Fruit fly (Drosophila melanogaster) whole organism, embryonic: ENCODE measurements around the gene CG15362.
A peak's percentile ranks its signal among the peaks of the same experiment; 100 is the strongest.

ENCODE experiments used
- Atf6 ChIP-seq: fragments of 200-800 bp; sonication (Bioruptor generic); IDR thresholded peaks from 2 replicates; pipeline ENCODE4 v1.3.6; 2022; ENCODE audit warnings: missing biosample characterization, missing genetic modification characterization
- Bdp1 ChIP-seq: fragments of 200-800 bp; sonication (Bioruptor generic); optimal IDR thresholded peaks from 3 replicates; lab custom pipeline; 2016; ENCODE audit warnings: missing biosample characterization, missing genetic modification characterization
- CG10209 ChIP-seq: fragments of 200-800 bp; sonication (Bioruptor generic); optimal IDR thresholded peaks from 3 replicates; lab custom pipeline; 2017; ENCODE audit warnings: missing biosample characterization, mild to moderate bottlenecking, missing genetic modification characterization, missing genetic modification reagents
- CG12942 ChIP-seq: fragments of 200-800 bp; sonication (Bioruptor generic); optimal IDR thresholded peaks from 3 replicates; lab custom pipeline; 2016; ENCODE audit warnings: missing biosample characterization, missing genetic modification characterization
- CG13775 ChIP-seq: fragments of 200-800 bp; sonication (Bioruptor generic); optimal IDR thresholded peaks from 3 replicates; lab custom pipeline; 2017; ENCODE audit warnings: missing biosample characterization, mild to moderate bottlenecking, missing genetic modification characterization
- CG14050 ChIP-seq: fragments of 200-800 bp; sonication (Bioruptor generic); IDR thresholded peaks from 3 replicates; pipeline ENCODE4 v1.3.6; 2022; ENCODE audit warnings: missing biosample characterization, missing genetic modification characterization
- CG14710 ChIP-seq: fragments of 200-800 bp; sonication (Bioruptor generic); optimal IDR thresholded peaks from 3 replicates; lab custom pipeline; 2019; ENCODE audit warnings: missing biosample characterization, mild to moderate bottlenecking, missing genetic modification characterization, moderate library complexity
- CG15269 ChIP-seq: fragments of 200-800 bp; sonication (Bioruptor generic); optimal IDR thresholded peaks from 2 replicates; lab custom pipeline; 2018; ENCODE audit warnings: missing biosample characterization, mild to moderate bottlenecking, missing genetic modification characterization, moderate library complexity
- CG16815 ChIP-seq: fragments of 200-800 bp; sonication (Bioruptor generic); optimal IDR thresholded peaks from 3 replicates; lab custom pipeline; 2017; ENCODE audit warnings: missing biosample characterization, mild to moderate bottlenecking, missing genetic modification characterization
- CG17829 ChIP-seq: fragments of 200-800 bp; optimal IDR thresholded peaks from 2 replicates; lab custom pipeline; 2019; ENCODE audit warnings: missing biosample characterization, mild to moderate bottlenecking, missing genetic modification characterization, moderate library complexity
- CG18764 ChIP-seq: fragments of 200-800 bp; sonication (Bioruptor generic); optimal IDR thresholded peaks from 3 replicates; lab custom pipeline; 2016; ENCODE audit warnings: missing biosample characterization, missing genetic modification characterization
- CG2678 ChIP-seq: fragments of 200-800 bp; sonication (Bioruptor generic); optimal IDR thresholded peaks from 3 replicates; lab custom pipeline; 2019; ENCODE audit warnings: missing biosample characterization, mild to moderate bottlenecking, missing genetic modification characterization, moderate library complexity
- CG30020 ChIP-seq: fragments of 200-800 bp; optimal IDR thresholded peaks from 2 replicates; lab custom pipeline; 2019; ENCODE audit warnings: missing biosample characterization, mild to moderate bottlenecking, missing genetic modification characterization, moderate library complexity
- CG34422 ChIP-seq: fragments of 200-800 bp; sonication (Bioruptor generic); IDR thresholded peaks from 3 replicates; pipeline ENCODE4 v1.3.6; 2022; ENCODE audit warnings: missing biosample characterization, missing genetic modification characterization
- CG4707 ChIP-seq: fragments of 200-800 bp; sonication (Bioruptor generic); optimal IDR thresholded peaks from 2 replicates; lab custom pipeline; 2018; ENCODE audit warnings: missing biosample characterization, mild to moderate bottlenecking, missing genetic modification characterization, moderate library complexity
- CG4854 ChIP-seq: fragments of 200-800 bp; sonication (Bioruptor generic); optimal IDR thresholded peaks from 2 replicates; lab custom pipeline; 2016; ENCODE audit warnings: missing biosample characterization, missing genetic modification characterization, inconsistent platforms
- CG5245 ChIP-seq: fragments of 200-800 bp; sonication (Bioruptor generic); optimal IDR thresholded peaks from 3 replicates; lab custom pipeline; 2016; ENCODE audit warnings: missing biosample characterization, missing genetic modification characterization
- CG6254 ChIP-seq: fragments of 200-800 bp; sonication (Bioruptor generic); optimal IDR thresholded peaks from 3 replicates; lab custom pipeline; 2017; ENCODE audit warnings: mild to moderate bottlenecking, missing biosample characterization, missing genetic modification reagents, missing genetic modification characterization
- CG6689 ChIP-seq: fragments of 200-800 bp; sonication (Bioruptor generic); IDR thresholded peaks from 2 replicates; pipeline ENCODE4 v1.3.6; 2022; ENCODE audit warnings: missing biosample characterization, missing genetic modification characterization
- CG8281 ChIP-seq: fragments of 200-800 bp; sonication (Bioruptor generic); optimal IDR thresholded peaks from 2 replicates; lab custom pipeline; 2018; ENCODE audit warnings: missing biosample characterization, mild to moderate bottlenecking, missing genetic modification characterization, moderate library complexity
- CG9797 ChIP-seq: fragments of 200-800 bp; sonication (Bioruptor generic); optimal IDR thresholded peaks from 3 replicates; lab custom pipeline; 2018; ENCODE audit warnings: missing biosample characterization, mild to moderate bottlenecking, missing genetic modification characterization
- Dip3 ChIP-seq: fragments of 200-800 bp; sonication (Bioruptor generic); optimal IDR thresholded peaks from 3 replicates; lab custom pipeline; 2016; ENCODE audit warnings: missing biosample characterization, missing genetic modification characterization
- Dll ChIP-seq: fragments of 200-800 bp; sonication (Bioruptor generic); IDR thresholded peaks from 4 replicates; pipeline ENCODE4 v1.3.6; 2022; ENCODE audit warnings: missing biosample characterization, missing genetic modification characterization; ENCODE audit not compliant: partially characterized antibody
- Doc3 ChIP-seq: fragments of 200-800 bp; sonication (Bioruptor generic); IDR thresholded peaks from 3 replicates; pipeline ENCODE4 v1.3.6; 2022; ENCODE audit warnings: missing biosample characterization, missing genetic modification characterization; ENCODE audit not compliant: partially characterized antibody
- GATAe ChIP-seq: fragments of 200-800 bp; sonication (Bioruptor generic); conservative IDR thresholded peaks from 2 replicates; pipeline ENCODE4 v1.3.6; 2022; ENCODE audit warnings: missing biosample characterization, missing genetic modification characterization
- HLH4C ChIP-seq: fragments of 200-800 bp; sonication (Bioruptor generic); IDR thresholded peaks from 3 replicates; pipeline ENCODE4 v1.3.6; 2022; ENCODE audit warnings: missing biosample characterization, missing genetic modification characterization; ENCODE audit not compliant: partially characterized antibody
- Hmr ChIP-seq: fragments of 200-800 bp; sonication (Bioruptor generic); optimal IDR thresholded peaks from 3 replicates; lab custom pipeline; 2017; ENCODE audit warnings: mild to moderate bottlenecking, missing biosample characterization, missing genetic modification reagents, missing genetic modification characterization
- Mrtf ChIP-seq: fragments of 200-800 bp; sonication (Bioruptor generic); IDR thresholded peaks from 3 replicates; pipeline ENCODE4 v1.3.6; 2022; ENCODE audit warnings: missing biosample characterization, missing genetic modification characterization
- al ChIP-seq: fragments of 200-800 bp; sonication (Bioruptor generic); IDR thresholded peaks from 2 replicates; pipeline ENCODE4 v1.3.6; 2022; ENCODE audit warnings: missing biosample characterization, missing genetic modification characterization
- bigmax ChIP-seq: fragments of 200-800 bp; sonication (Bioruptor generic); optimal IDR thresholded peaks from 2 replicates; lab custom pipeline; 2018; ENCODE audit warnings: missing biosample characterization, mild to moderate bottlenecking, missing genetic modification characterization
- chif ChIP-seq, 2 experiments: fragments of 200-800 bp; sonication (Bioruptor generic); optimal IDR thresholded peaks; 3 replicates each; lab custom pipeline; 2016; ENCODE audit warnings: missing biosample characterization in 2 of 2, missing genetic modification characterization in 2 of 2
- cwo ChIP-seq: fragments of 200-800 bp; sonication (Bioruptor generic); optimal IDR thresholded peaks from 3 replicates; lab custom pipeline; 2017; ENCODE audit warnings: missing biosample characterization, missing genetic modification characterization, mild to moderate bottlenecking, moderate library complexity, missing genetic modification reagents
- da ChIP-seq: fragments of 200-800 bp; sonication (Bioruptor generic); optimal IDR thresholded peaks from 2 replicates; lab custom pipeline; 2016; ENCODE audit warnings: missing biosample characterization, missing genetic modification characterization
- dm ChIP-seq: fragments of 200-800 bp; sonication (Bioruptor generic); optimal IDR thresholded peaks from 3 replicates; lab custom pipeline; 2016; ENCODE audit warnings: missing biosample characterization, missing genetic modification characterization
- fru ChIP-seq: fragments of >200 bp; optimal IDR thresholded peaks from 2 replicates; lab custom pipeline; 2017
- gce ChIP-seq: fragments of 200-800 bp; sonication (Bioruptor generic); IDR thresholded peaks from 3 replicates; pipeline ENCODE4 v1.3.6; 2022; ENCODE audit warnings: missing biosample characterization, missing genetic modification characterization
- gcm ChIP-seq: fragments of 200-800 bp; sonication (Bioruptor generic); optimal IDR thresholded peaks from 2 replicates; lab custom pipeline; 2019; ENCODE audit warnings: missing biosample characterization, mild to moderate bottlenecking, missing genetic modification characterization, moderate library complexity
- her ChIP-seq: fragments of 200-800 bp; sonication (Bioruptor generic); optimal IDR thresholded peaks from 2 replicates; lab custom pipeline; 2016; ENCODE audit warnings: missing biosample characterization, missing genetic modification characterization
- lilli ChIP-seq: fragments of 200-800 bp; sonication (Bioruptor generic); optimal IDR thresholded peaks from 3 replicates; lab custom pipeline; 2016; ENCODE audit warnings: missing biosample characterization, missing genetic modification characterization
- lola ChIP-seq, 3 experiments: fragments of >200 bp in 2 of 3; fragments of 200-800 bp in 1 of 3; sonication (Bioruptor generic) in 1 of 3; optimal IDR thresholded peaks; 2 replicates each; lab custom pipeline; 2017 to 2019; ENCODE audit warnings: missing biosample characterization in 3 of 3, missing genetic modification characterization in 3 of 3, mild to moderate bottlenecking in 1 of 3, moderate library complexity in 1 of 3
- nom ChIP-seq: fragments of 200-800 bp; sonication (Bioruptor generic); optimal IDR thresholded peaks from 2 replicates; lab custom pipeline; 2017; ENCODE audit warnings: missing biosample characterization, missing genetic modification characterization, mild to moderate bottlenecking, moderate library complexity, missing genetic modification reagents
- pnt ChIP-seq: fragments of 200-800 bp; sonication (Bioruptor generic); optimal IDR thresholded peaks from 3 replicates; lab custom pipeline; 2016; ENCODE audit warnings: missing biosample characterization, missing genetic modification characterization
- pum ChIP-seq: fragments of 200-800 bp; sonication (Bioruptor generic); optimal IDR thresholded peaks from 2 replicates; lab custom pipeline; 2016; ENCODE audit warnings: missing biosample characterization, missing genetic modification characterization
- sima ChIP-seq: fragments of 200-800 bp; sonication (Bioruptor generic); optimal IDR thresholded peaks from 2 replicates; lab custom pipeline; 2016; ENCODE audit warnings: missing biosample characterization, missing genetic modification characterization
- stc ChIP-seq: fragments of 200-800 bp; sonication (Bioruptor generic); IDR thresholded peaks from 2 replicates; pipeline ENCODE4 v1.3.6; 2022; ENCODE audit warnings: missing biosample characterization, missing genetic modification characterization
- tgo ChIP-seq: fragments of 200-800 bp; sonication (Bioruptor generic); IDR thresholded peaks from 3 replicates; pipeline ENCODE4 v1.3.6; 2022; ENCODE audit warnings: missing biosample characterization, missing genetic modification characterization
- ttk ChIP-seq: fragments of 200-800 bp; sonication (Bioruptor generic); IDR thresholded peaks from 2 replicates; pipeline ENCODE4 v2.1.2; 2022; ENCODE audit warnings: missing biosample characterization, missing genetic modification characterization
- unpg ChIP-seq: fragments of 200-800 bp; sonication (Bioruptor generic); optimal IDR thresholded peaks from 3 replicates; lab custom pipeline; 2018; ENCODE audit warnings: missing biosample characterization, mild to moderate bottlenecking, missing genetic modification characterization, moderate library complexity
- vnd ChIP-seq: fragments of 200-800 bp; sonication (Bioruptor generic); IDR thresholded peaks from 3 replicates; pipeline ENCODE4 v1.3.6; 2022; ENCODE audit warnings: missing biosample characterization, missing genetic modification characterization; ENCODE audit not compliant: partially characterized antibody
- z ChIP-seq: fragments of 200-800 bp; sonication (Bioruptor generic); IDR thresholded peaks from 3 replicates; pipeline ENCODE4 v1.3.6; 2022; ENCODE audit warnings: missing biosample characterization, missing genetic modification characterization

Gene CG15362

dm6 chr2L:2010335-2011061, 29.5 kb downstream of the CG15362 start (continued):
- TF ChIP-seq Dll: peak; percentile 64; the same call in 2 of the 4 replicates
- no peak for TF ChIP-seq CG8281
- no peak for TF ChIP-seq lilli (GFP tag; lab: Kevin White, UChicago)
- TF ChIP-seq CG15269 (tag; lab: Kevin White, UChicago): no peak
- TF ChIP-seq CG5245 (GFP tag; lab: Kevin White, UChicago): no peak
- TF ChIP-seq CG6689 (GFP tag; lab: Robert Waterston, UW): no peak
- TF ChIP-seq CG10209: no peak
- no peak for TF ChIP-seq tgo
- peak; percentile 14 for TF ChIP-seq gcm (GFP tag; lab: Kevin White, UChicago)
- TF ChIP-seq gce (GFP tag; lab: Robert Waterston, UW): no peak
- TF ChIP-seq al (GFP tag; lab: Robert Waterston, UW): no peak
- TF ChIP-seq Doc3 (GFP tag; lab: Robert Waterston, UW): 0 out of 3 replicates have a peak, but pooled peaks have one; percentile 27
- no peak for TF ChIP-seq CG13775 (GFP tag; lab: Kevin White, UChicago)
- no peak for TF ChIP-seq pum (GFP tag; lab: Kevin White, UChicago)
- TF ChIP-seq CG12942 (GFP tag; lab: Kevin White, UChicago): no peak
- TF ChIP-seq pnt: no peak
- no peak for TF ChIP-seq CG17829
- TF ChIP-seq cwo (GFP tag; lab: Kevin White, UChicago): peak; percentile 92
- peak; percentile 76 for TF ChIP-seq HLH4C (GFP tag; lab: Robert Waterston, UW)
- no peak for TF ChIP-seq sima (GFP tag; lab: Kevin White, UChicago)
- no peak for TF ChIP-seq CG14050 (GFP tag; lab: Robert Waterston, UW)
- TF ChIP-seq CG34422 (GFP tag; lab: Robert Waterston, UW): no peak
- no peak for TF ChIP-seq CG30020 (tag; lab: Kevin White, UChicago)
- TF ChIP-seq GATAe (GFP tag; lab: Robert Waterston, UW): no peak
- TF ChIP-seq CG4854 (GFP tag; lab: Kevin White, UChicago): no peak
- no peak for TF ChIP-seq Hmr (GFP tag; lab: Kevin White, UChicago)
- no peak for TF ChIP-seq Atf6
- no peak for TF ChIP-seq bigmax
- no peak for TF ChIP-seq CG16815 (GFP tag; lab: Kevin White, UChicago)
- no peak for TF ChIP-seq dm (GFP tag; lab: Kevin White, UChicago)
- no peak for TF ChIP-seq CG6254 (GFP tag; lab: Kevin White, UChicago)
- no peak for TF ChIP-seq CG18764
- TF ChIP-seq Dip3 (GFP tag; lab: Kevin White, UChicago): no peak
- no peak for TF ChIP-seq ttk
- no peak for TF ChIP-seq nom (GFP tag; lab: Kevin White, UChicago)
- no peak for TF ChIP-seq CG4707 (GFP tag; lab: Kevin White, UChicago)
- no peak for TF ChIP-seq CG9797
- no peak for TF ChIP-seq stc (GFP tag; lab: Robert Waterston, UW)
- no peak for TF ChIP-seq z (GFP tag; lab: Robert Waterston, UW)
- no peak for TF ChIP-seq da
- TF ChIP-seq CG2678 (tag; lab: Kevin White, UChicago): peak; percentile 16
- TF ChIP-seq chif (GFP tag; optimal IDR thresholded peaks at IDR 0.05; lab: Kevin White, UChicago): no peak
- peak; percentile 60; the same call in 2 of the 3 replicates for TF ChIP-seq vnd (GFP tag; lab: Robert Waterston, UW)
- TF ChIP-seq her: no peak
- TF ChIP-seq fru (lab: Kevin White, UChicago): no peak
- no peak for TF ChIP-seq unpg (GFP tag; lab: Kevin White, UChicago)
- TF ChIP-seq Bdp1 (GFP tag; lab: Kevin White, UChicago): peak; percentile 99
- no peak for TF ChIP-seq lola (GFP tag; optimal IDR thresholded peaks at IDR 0.05; lab: Kevin White, UChicago)
- TF ChIP-seq Mrtf (GFP tag; lab: Robert Waterston, UW): no peak
- no peak for TF ChIP-seq CG14710 (tag; lab: Kevin White, UChicago)
